Worm (Caenorhabditis elegans) whole organism, early embryonic: ENCODE data around the gene Y43F8B.19.

Source experiments
- B0310.2 ChIP-seq: sonication (generic microtip); optimal IDR thresholded peaks from 2 replicates; lab custom pipeline; 2016; ENCODE audit warnings: mild to moderate bottlenecking, missing genetic modification characterization, missing compliant biosample characterization
- F13C5.2 ChIP-seq: sonication (generic microtip); optimal IDR thresholded peaks from 2 replicates; lab custom pipeline; 2017; ENCODE audit warnings: mild to moderate bottlenecking, missing genetic modification characterization, inconsistent platforms, missing compliant biosample characterization
- aly-1 ChIP-seq: sonication (generic microtip); optimal IDR thresholded peaks from 2 replicates; lab custom pipeline; 2016; ENCODE audit warnings: missing genetic modification characterization, missing compliant biosample characterization
- ama-1 ChIP-seq: fragments of 150-350 bp; optimal IDR thresholded peaks from 2 replicates; lab custom pipeline; 2014
- ceh-13 ChIP-seq: fragments of 200-800 bp; sonication (Bioruptor generic); optimal IDR thresholded peaks from 2 replicates; lab custom pipeline; 2018; ENCODE audit warnings: mild to moderate bottlenecking, missing genetic modification characterization, missing compliant biosample characterization
- ceh-36 ChIP-seq: sonication (generic microtip); optimal IDR thresholded peaks from 2 replicates; lab custom pipeline; 2016; ENCODE audit warnings: missing genetic modification characterization, inconsistent platforms, missing compliant biosample characterization
- ets-7 ChIP-seq: sonication (generic microtip); optimal IDR thresholded peaks from 2 replicates; lab custom pipeline; 2016; ENCODE audit warnings: missing genotype, missing genetic modification characterization, missing compliant biosample characterization
- flt-1 ChIP-seq: fragments of 200-800 bp; sonication (Bioruptor generic); IDR thresholded peaks from 2 replicates; pipeline ENCODE4 v1.3.6; 2022; ENCODE audit warnings: missing genetic modification characterization, missing compliant biosample characterization
- hmbx-1 ChIP-seq: sonication (generic microtip); optimal IDR thresholded peaks from 2 replicates; lab custom pipeline; 2016; ENCODE audit warnings: mild to moderate bottlenecking, missing genetic modification characterization, missing compliant biosample characterization
- hmg-4 ChIP-seq: fragments of 200-800 bp; sonication (Bioruptor generic); optimal IDR thresholded peaks from 2 replicates; lab custom pipeline; 2018; ENCODE audit warnings: mild to moderate bottlenecking, missing genetic modification characterization, missing compliant biosample characterization
- hnd-1 ChIP-seq: sonication (generic microtip); optimal IDR thresholded peaks from 2 replicates; lab custom pipeline; 2016; ENCODE audit warnings: missing genetic modification characterization, missing compliant biosample characterization
- pes-1 ChIP-seq: fragments of 200-800 bp; sonication (Bioruptor generic); IDR thresholded peaks from 2 replicates; pipeline ENCODE4 v1.3.6; 2022; ENCODE audit warnings: missing genetic modification reagents, missing genetic modification characterization, missing compliant biosample characterization
- scrt-1 ChIP-seq: fragments of 200-800 bp; sonication (Bioruptor generic); IDR thresholded peaks from 2 replicates; pipeline ENCODE4 v1.3.6; 2022; ENCODE audit warnings: missing genetic modification characterization, missing compliant biosample characterization
- sea-1 ChIP-seq: fragments of 200-800 bp; sonication (Bioruptor generic); conservative IDR thresholded peaks from 2 replicates; pipeline ENCODE4 v1.3.6; 2022; ENCODE audit warnings: missing genetic modification characterization, missing compliant biosample characterization
- tbx-11 ChIP-seq: fragments of 200-800 bp; sonication (Bioruptor generic); IDR thresholded peaks from 2 replicates; pipeline ENCODE4 v1.3.6; 2022; ENCODE audit warnings: missing genetic modification characterization, missing compliant biosample characterization
- tbx-37 ChIP-seq: fragments of 200-800 bp; sonication (Bioruptor generic); conservative IDR thresholded peaks from 2 replicates; pipeline ENCODE4 v1.3.6; 2022; ENCODE audit warnings: missing genetic modification reagents, missing genetic modification characterization, missing compliant biosample characterization
- tra-4 ChIP-seq: sonication (generic microtip); optimal IDR thresholded peaks from 2 replicates; lab custom pipeline; 2017; ENCODE audit warnings: missing genetic modification characterization, missing compliant biosample characterization

The Y43F8B.19 gene

DNA sequence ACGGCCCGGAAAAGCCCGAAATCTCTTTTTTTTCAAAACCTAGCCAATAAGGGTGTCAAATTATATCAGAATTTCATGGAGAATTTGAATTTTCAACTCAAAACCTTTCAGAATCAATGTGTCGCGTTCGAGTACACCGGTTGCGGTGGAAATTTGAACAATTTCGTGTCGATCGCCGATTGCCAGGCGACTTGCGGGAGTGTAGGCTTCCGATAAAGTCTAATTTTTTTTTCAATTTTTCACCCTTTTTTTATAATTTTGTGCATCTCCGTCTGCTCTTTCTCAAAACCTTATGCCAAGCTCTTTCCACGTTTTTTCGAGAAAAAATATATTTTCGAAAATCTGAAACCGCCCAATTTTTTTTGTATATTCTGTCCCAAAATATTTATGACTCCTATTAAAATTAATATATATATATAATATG lies 7.4 kb upstream of the Y43F8B.19 start:
- no peak for TF ChIP-seq F13C5.2 (tag; lab: Kevin White, UChicago)
- TF ChIP-seq tbx-37: no peak
- TF ChIP-seq scrt-1 (GFP tag; lab: Robert Waterston, UW): no peak
- TF ChIP-seq ceh-13 (GFP tag; lab: Kevin White, UChicago): no peak
- TF ChIP-seq hnd-1 (tag; lab: Kevin White, UChicago): peak; percentile 18
- TF ChIP-seq sea-1 (GFP tag; lab: Robert Waterston, UW): peak; percentile 77
- TF ChIP-seq ceh-36 (tag; lab: Kevin White, UChicago): no peak
- no peak for TF ChIP-seq hmg-4 (GFP tag; lab: Kevin White, UChicago)
- peak; percentile 90 for TF ChIP-seq ama-1 (lab: Kevin White, UChicago)
- TF ChIP-seq B0310.2 (tag; lab: Kevin White, UChicago): no peak
- no peak for TF ChIP-seq tbx-11 (GFP tag; lab: Robert Waterston, UW)

DNA sequence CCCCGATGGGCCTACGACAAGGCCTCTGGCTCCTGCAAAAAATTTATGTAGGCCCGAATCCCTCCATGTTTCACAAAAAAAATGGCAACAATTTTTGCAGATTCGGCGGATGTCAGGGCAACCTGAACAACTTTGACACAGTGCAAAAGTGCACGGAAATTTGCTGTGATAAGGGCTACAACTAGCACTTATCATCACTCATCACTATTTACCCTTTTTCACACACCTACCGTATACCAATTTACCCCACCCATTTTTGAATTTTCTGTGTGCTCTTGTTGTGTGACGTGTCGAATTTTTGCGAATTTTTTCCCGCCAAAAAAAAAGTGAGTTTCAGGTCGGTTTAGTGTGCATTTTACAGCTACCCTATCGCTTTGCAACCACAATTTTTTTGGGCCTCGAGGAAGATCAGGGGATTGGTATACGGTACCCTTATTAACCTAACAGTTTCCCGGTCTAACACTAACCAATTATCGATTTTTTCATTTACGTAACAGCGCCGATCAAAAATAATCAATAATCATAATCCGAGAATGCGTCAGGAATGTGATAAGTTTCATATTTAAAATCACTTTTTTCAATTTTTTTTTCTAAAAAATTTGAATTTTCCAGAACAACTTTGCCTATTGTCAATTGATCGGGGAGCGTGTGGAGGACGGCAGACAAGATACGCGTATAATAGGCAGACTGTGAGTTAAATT lies 6.5 kb upstream of the Y43F8B.19 start:
- no peak for TF ChIP-seq tbx-11 (GFP tag; lab: Robert Waterston, UW)
- TF ChIP-seq ceh-13 (GFP tag; lab: Kevin White, UChicago): no peak
- TF ChIP-seq aly-1 (tag; lab: Kevin White, UChicago): no peak
- no peak for TF ChIP-seq hmg-4 (GFP tag; lab: Kevin White, UChicago)
- TF ChIP-seq B0310.2 (tag; lab: Kevin White, UChicago): no peak
- TF ChIP-seq pes-1: no peak
- TF ChIP-seq hmbx-1 (tag; lab: Kevin White, UChicago): no peak
- no peak for TF ChIP-seq tbx-37
- TF ChIP-seq ets-7 (tag; lab: Kevin White, UChicago): no peak
- no peak for TF ChIP-seq ceh-36 (tag; lab: Kevin White, UChicago)
- no peak for TF ChIP-seq hnd-1 (tag; lab: Kevin White, UChicago)
- TF ChIP-seq sea-1 (GFP tag; lab: Robert Waterston, UW): no peak
- TF ChIP-seq ama-1 (lab: Kevin White, UChicago): no peak
- TF ChIP-seq F13C5.2 (tag; lab: Kevin White, UChicago): no peak
- TF ChIP-seq flt-1 (GFP tag; lab: Robert Waterston, UW): no peak
- TF ChIP-seq tra-4 (tag; lab: Kevin White, UChicago): no peak

DNA sequence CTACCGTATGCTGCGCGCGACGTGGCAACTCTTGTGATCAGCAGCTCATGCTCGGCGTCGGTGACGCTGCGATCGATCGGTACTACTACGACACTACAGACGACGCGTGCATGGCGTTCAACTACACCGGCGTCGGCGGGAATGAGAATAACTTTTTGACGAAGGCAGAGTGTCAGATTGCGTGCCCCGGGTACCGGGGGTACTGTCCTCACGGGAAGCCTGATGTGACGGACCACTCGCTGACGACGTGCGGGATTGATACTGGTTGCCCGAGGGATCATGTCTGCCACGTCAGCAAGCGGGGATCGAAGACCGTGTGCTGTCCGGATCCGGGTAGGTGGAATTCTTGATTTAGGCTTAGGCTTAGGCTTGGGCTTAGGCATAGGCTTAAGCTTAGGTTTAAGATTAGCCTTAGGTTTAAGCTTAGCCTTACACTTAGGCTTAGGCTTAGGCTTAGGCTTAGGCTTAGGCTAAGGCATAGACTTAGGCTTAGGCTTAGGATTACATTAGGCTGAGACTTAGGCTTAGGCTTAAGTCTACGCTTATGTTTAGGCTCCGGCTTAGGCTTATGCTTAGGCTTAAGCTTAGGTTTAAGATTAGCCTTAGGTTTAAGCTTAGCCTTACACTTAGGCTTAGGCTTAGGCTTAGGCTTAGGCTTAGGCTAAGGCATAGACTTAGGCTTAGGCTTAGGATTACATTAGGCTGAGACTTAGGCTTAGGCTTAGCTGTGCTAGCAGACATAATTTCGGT lies 5.7 kb upstream of the Y43F8B.19 start:
- peak; percentile 82 for TF ChIP-seq ceh-36 (tag; lab: Kevin White, UChicago)

DNA sequence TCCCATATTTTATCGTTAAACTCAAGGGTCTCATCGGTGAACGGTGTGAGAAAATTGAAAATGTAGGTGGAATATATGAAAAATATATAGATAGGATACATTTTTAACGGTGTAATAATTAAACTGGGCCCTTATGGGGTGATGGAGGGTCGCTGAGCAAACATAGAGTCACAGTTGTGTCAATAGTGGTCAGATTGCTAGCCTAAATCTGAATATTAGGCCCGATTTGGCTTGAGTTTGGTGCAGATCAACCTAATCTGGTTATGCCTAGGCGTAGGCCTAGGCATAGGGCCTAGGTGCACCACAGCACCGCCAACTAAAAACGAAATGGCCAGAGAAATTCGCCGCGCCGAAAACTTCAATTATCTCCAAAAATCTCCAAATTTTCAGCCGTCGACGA lies 1.4 kb upstream of the Y43F8B.19 start, which contains the start of gene phy-4:
phy-4 (minus strand) TSS at position 101 of the 400 bp plus-strand sequence.
- TF ChIP-seq hmg-4 (GFP tag; lab: Kevin White, UChicago) (no peak), flt-1 (GFP tag; lab: Robert Waterston, UW) (no peak), tbx-37 (no peak), hnd-1 (tag; lab: Kevin White, UChicago) (no peak), tbx-11 (GFP tag; lab: Robert Waterston, UW) (no peak), hmbx-1 (tag; lab: Kevin White, UChicago) (no peak), pes-1 (no peak), ceh-36 (tag; lab: Kevin White, UChicago) (no peak), tra-4 (tag; lab: Kevin White, UChicago) (no peak), B0310.2 (tag; lab: Kevin White, UChicago) (no peak), scrt-1 (GFP tag; lab: Robert Waterston, UW) (no peak), ets-7 (tag; lab: Kevin White, UChicago) (no peak), F13C5.2 (tag; lab: Kevin White, UChicago) (no peak)

DNA sequence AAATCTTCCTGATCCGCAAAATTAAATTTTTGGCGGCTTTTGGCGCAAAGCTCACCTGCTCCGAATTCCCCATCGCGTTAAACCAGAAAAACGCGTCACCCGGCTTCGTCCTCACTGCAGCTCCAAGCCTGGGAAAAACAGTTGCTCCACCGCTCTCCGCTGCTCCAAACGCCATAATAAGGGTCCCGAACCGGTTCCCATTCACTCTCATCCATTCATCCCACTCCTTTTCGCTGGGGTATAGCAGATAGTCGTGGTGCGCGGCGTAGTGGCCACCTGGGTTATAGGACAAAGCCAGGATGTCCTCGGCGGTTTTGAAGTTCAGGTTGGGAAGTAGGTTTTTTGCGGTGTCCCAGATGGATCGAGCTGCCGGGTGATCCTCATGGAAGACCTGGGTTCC lies 1.2 kb downstream of the Y43F8B.19 start:
- TF ChIP-seq aly-1 (tag; lab: Kevin White, UChicago): no peak
- TF ChIP-seq hmg-4 (GFP tag; lab: Kevin White, UChicago): no peak
- no peak for TF ChIP-seq F13C5.2 (tag; lab: Kevin White, UChicago)
- TF ChIP-seq tra-4 (tag; lab: Kevin White, UChicago): no peak
- no peak for TF ChIP-seq B0310.2 (tag; lab: Kevin White, UChicago)
- TF ChIP-seq hnd-1 (tag; lab: Kevin White, UChicago): no peak
- TF ChIP-seq ets-7 (tag; lab: Kevin White, UChicago): no peak
- TF ChIP-seq tbx-37: no peak
- TF ChIP-seq tbx-11 (GFP tag; lab: Robert Waterston, UW): no peak
- no peak for TF ChIP-seq flt-1 (GFP tag; lab: Robert Waterston, UW)
- no peak for TF ChIP-seq ceh-13 (GFP tag; lab: Kevin White, UChicago)
- no peak for TF ChIP-seq ceh-36 (tag; lab: Kevin White, UChicago)
- TF ChIP-seq ama-1 (lab: Kevin White, UChicago): no peak
- no peak for TF ChIP-seq scrt-1 (GFP tag; lab: Robert Waterston, UW)
- no peak for TF ChIP-seq pes-1
- no peak for TF ChIP-seq sea-1 (GFP tag; lab: Robert Waterston, UW)
- TF ChIP-seq hmbx-1 (tag; lab: Kevin White, UChicago): no peak

DNA sequence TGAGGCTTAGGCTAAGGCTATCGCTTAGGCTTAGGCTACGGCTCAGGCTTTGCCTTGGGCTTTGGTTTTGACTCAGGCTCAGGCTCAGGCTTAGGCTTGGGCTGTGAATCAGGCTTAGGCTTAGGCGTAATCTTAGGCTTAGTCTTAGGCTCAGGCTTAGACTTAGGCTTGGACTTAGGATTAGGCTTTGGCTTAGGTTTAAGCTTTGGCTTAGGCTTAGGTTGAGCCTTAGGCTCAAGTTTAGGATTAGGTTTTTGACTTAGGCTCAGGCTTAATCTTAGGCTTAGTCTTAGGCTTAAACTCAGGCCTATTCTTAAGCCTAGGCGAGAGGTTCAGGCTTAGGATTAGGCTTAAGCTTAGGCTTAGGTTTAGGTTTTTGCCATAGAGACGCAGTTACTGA lies 1.8 kb downstream of the Y43F8B.19 start:
- TF ChIP-seq hnd-1 (tag; lab: Kevin White, UChicago) (no peak), flt-1 (GFP tag; lab: Robert Waterston, UW) (no peak), ceh-36 (tag; lab: Kevin White, UChicago) (peak; percentile 87), F13C5.2 (tag; lab: Kevin White, UChicago) (no peak)

DNA sequence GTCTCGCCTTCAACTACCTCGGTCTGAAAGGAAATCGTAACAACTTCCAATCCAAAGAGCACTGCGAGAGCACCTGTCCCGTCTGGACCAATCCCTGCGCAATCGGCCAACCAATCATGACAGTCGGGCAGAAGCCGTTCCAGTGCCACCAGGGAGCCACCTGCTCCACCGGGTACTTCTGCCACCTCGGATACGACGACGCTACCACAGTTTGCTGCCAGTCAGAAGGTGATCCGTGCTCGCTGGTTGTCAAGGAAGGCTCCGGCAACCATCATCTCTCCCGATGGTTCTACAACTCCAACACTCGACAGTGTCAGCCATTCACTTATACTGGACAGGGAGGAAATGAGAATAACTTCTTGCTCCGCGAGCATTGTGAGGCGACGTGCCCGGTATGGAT lies 3.0 kb downstream of the Y43F8B.19 start:
- TF ChIP-seq F13C5.2 (tag; lab: Kevin White, UChicago) (no peak), B0310.2 (tag; lab: Kevin White, UChicago) (no peak), hmbx-1 (tag; lab: Kevin White, UChicago) (no peak), sea-1 (GFP tag; lab: Robert Waterston, UW) (no peak), ama-1 (lab: Kevin White, UChicago) (no peak), flt-1 (GFP tag; lab: Robert Waterston, UW) (no peak), ceh-13 (GFP tag; lab: Kevin White, UChicago) (no peak), scrt-1 (GFP tag; lab: Robert Waterston, UW) (no peak), pes-1 (no peak), aly-1 (tag; lab: Kevin White, UChicago) (no peak), ets-7 (tag; lab: Kevin White, UChicago) (no peak), tbx-37 (no peak), tra-4 (tag; lab: Kevin White, UChicago) (no peak), tbx-11 (GFP tag; lab: Robert Waterston, UW) (no peak), hnd-1 (tag; lab: Kevin White, UChicago) (no peak), ceh-36 (tag; lab: Kevin White, UChicago) (no peak), hmg-4 (GFP tag; lab: Kevin White, UChicago) (no peak)
